Worm (Caenorhabditis elegans) whole organism, L1 larva: ENCODE data around the gene C45G9.9.

Experiments used
- C04F5.9 ChIP-seq: sonication (generic microtip); optimal IDR thresholded peaks from 2 replicates; lab custom pipeline; 2016; ENCODE audit warnings: missing genetic modification characterization, missing compliant biosample characterization
- C16A3.4 ChIP-seq: fragments of 150-350 bp; optimal IDR thresholded peaks from 2 replicates; lab custom pipeline; 2014; ENCODE audit warnings: missing biosample characterization, missing genetic modification characterization
- C34B4.2 ChIP-seq: sonication (generic microtip); optimal IDR thresholded peaks from 2 replicates; lab custom pipeline; 2017; ENCODE audit warnings: mild to moderate bottlenecking, missing genetic modification characterization, missing compliant biosample characterization
- F16B12.6 ChIP-seq: fragments of 150-350 bp; optimal IDR thresholded peaks from 2 replicates; lab custom pipeline; 2014; ENCODE audit warnings: missing biosample characterization, missing genetic modification characterization
- Y116A8C.19 ChIP-seq: sonication (generic microtip); optimal IDR thresholded peaks from 2 replicates; lab custom pipeline; 2016; ENCODE audit warnings: missing compliant biosample characterization, missing genetic modification characterization, borderline replicate concordance
- aha-1 ChIP-seq: fragments of 150-350 bp; optimal IDR thresholded peaks from 2 replicates; lab custom pipeline; 2014; ENCODE audit warnings: missing biosample characterization, missing genetic modification characterization
- alr-1 ChIP-seq: fragments of 200-800 bp; sonication (Bioruptor generic); optimal IDR thresholded peaks from 2 replicates; lab custom pipeline; 2018; ENCODE audit warnings: borderline replicate concordance, mild to moderate bottlenecking, missing genetic modification characterization, missing compliant biosample characterization
- aly-2 ChIP-seq: fragments of 150-350 bp; optimal IDR thresholded peaks from 2 replicates; lab custom pipeline; 2014; ENCODE audit warnings: missing biosample characterization, missing genetic modification characterization
- ceh-88 ChIP-seq: fragments of 200-800 bp; sonication (Bioruptor generic); IDR thresholded peaks from 2 replicates; pipeline ENCODE4 v1.3.6; 2022; ENCODE audit warnings: missing genetic modification characterization, missing compliant biosample characterization
- ceh-90 ChIP-seq: sonication (generic microtip); optimal IDR thresholded peaks from 2 replicates; lab custom pipeline; 2016; ENCODE audit warnings: missing genetic modification characterization, missing compliant biosample characterization
- dpl-1 ChIP-seq, 3 experiments: fragments of 150-350 bp in 2 of 3; sonication (generic microtip) in 1 of 3; optimal IDR thresholded peaks; 2 replicates each; lab custom pipeline; 2014 to 2017; ENCODE audit warnings: missing biosample characterization in 3 of 3, missing genetic modification characterization in 3 of 3, missing genetic modification reagents in 3 of 3
- efl-1 ChIP-seq, 4 experiments: fragments of 150-350 bp; optimal IDR thresholded peaks in 3 of 4; peaks in 1 of 4; 1 replicate in 1 of 4; 2 replicates in 3 of 4; lab custom pipeline; 2014; ENCODE audit warnings: missing biosample characterization in 2 of 4, missing genetic modification characterization in 2 of 4, missing genetic modification reagents in 2 of 4
- egl-13 ChIP-seq: sonication (generic microtip); optimal IDR thresholded peaks from 2 replicates; lab custom pipeline; 2016; ENCODE audit warnings: missing genotype, missing genetic modification reagents, missing genetic modification characterization, missing compliant biosample characterization
- egl-27 ChIP-seq, 2 experiments: fragments of 150-350 bp in 1 of 2; sonication (generic microtip); optimal IDR thresholded peaks; 3 replicates each; lab custom pipeline; 2017 to 2018; ENCODE audit warnings: missing biosample characterization in 2 of 2, missing genetic modification characterization in 2 of 2, missing genetic modification reagents in 2 of 2
- elt-3 ChIP-seq, 6 experiments: fragments of 150-350 bp in 1 of 6; sonication (generic microtip); optimal IDR thresholded peaks; 2 replicates each; lab custom pipeline; 2017 to 2018; ENCODE audit warnings: missing biosample characterization in 6 of 6, missing genetic modification characterization in 6 of 6, inconsistent platforms in 1 of 6
- ets-5 ChIP-seq: fragments of 200-800 bp; sonication (Bioruptor generic); IDR thresholded peaks from 2 replicates; pipeline ENCODE4 v1.3.6; 2022; ENCODE audit warnings: missing genetic modification characterization, missing compliant biosample characterization
- fkh-10 ChIP-seq: sonication (generic microtip); optimal IDR thresholded peaks from 2 replicates; lab custom pipeline; 2017; ENCODE audit warnings: missing biosample characterization, missing genetic modification reagents, missing genetic modification characterization
- fkh-8 ChIP-seq: sonication (generic microtip); optimal IDR thresholded peaks from 2 replicates; lab custom pipeline; 2016; ENCODE audit warnings: mild to moderate bottlenecking, missing genetic modification characterization, missing compliant biosample characterization
- fos-1 ChIP-seq: fragments of 150-350 bp; optimal IDR thresholded peaks from 2 replicates; lab custom pipeline; 2014; ENCODE audit warnings: missing biosample characterization, missing genetic modification characterization
- hlh-4 ChIP-seq: sonication (generic microtip); optimal IDR thresholded peaks from 2 replicates; lab custom pipeline; 2016; ENCODE audit warnings: mild to moderate bottlenecking, missing genetic modification characterization, missing compliant biosample characterization
- irx-1 ChIP-seq: sonication (generic microtip); optimal IDR thresholded peaks from 2 replicates; lab custom pipeline; 2016; ENCODE audit warnings: missing genetic modification characterization, missing compliant biosample characterization
- isw-1 ChIP-seq: fragments of 200-800 bp; sonication (Bioruptor generic); IDR thresholded peaks from 2 replicates; pipeline ENCODE4 v1.3.6; 2022; ENCODE audit warnings: missing genetic modification characterization, missing compliant biosample characterization
- lin-14 ChIP-seq: fragments of 200-800 bp; sonication (Bioruptor generic); optimal IDR thresholded peaks from 2 replicates; lab custom pipeline; 2018; ENCODE audit warnings: mild to moderate bottlenecking, missing genetic modification characterization, moderate library complexity, missing compliant biosample characterization
- lin-15B ChIP-seq: fragments of 150-350 bp; sonication (generic microtip); optimal IDR thresholded peaks from 3 replicates; lab custom pipeline; 2014; ENCODE audit warnings: missing biosample characterization, missing genetic modification characterization
- lin-39 ChIP-seq: fragments of 150-350 bp; optimal IDR thresholded peaks from 2 replicates; lab custom pipeline; 2014; ENCODE audit warnings: missing biosample characterization, missing genetic modification reagents, missing genetic modification characterization
- mdl-1 ChIP-seq, 2 experiments: fragments of 150-350 bp; optimal IDR thresholded peaks; 2 replicates each; lab custom pipeline; 2014 to 2017; ENCODE audit warnings: missing biosample characterization in 2 of 2, missing genetic modification characterization in 2 of 2, inconsistent platforms in 1 of 2
- mef-2 ChIP-seq: fragments of 150-350 bp; optimal IDR thresholded peaks from 2 replicates; lab custom pipeline; 2014; ENCODE audit warnings: missing biosample characterization, missing genetic modification characterization
- nhr-11 ChIP-seq: fragments of 150-350 bp; optimal IDR thresholded peaks from 2 replicates; lab custom pipeline; 2014; ENCODE audit warnings: missing biosample characterization, missing genetic modification characterization
- nhr-19 ChIP-seq: fragments of 200-800 bp; sonication (Bioruptor generic); conservative IDR thresholded peaks from 2 replicates; pipeline ENCODE4 v1.3.6; 2022; ENCODE audit warnings: missing genetic modification characterization, missing compliant biosample characterization
- nhr-20 ChIP-seq: sonication (generic microtip); optimal IDR thresholded peaks from 2 replicates; lab custom pipeline; 2016; ENCODE audit warnings: mild to moderate bottlenecking, missing genetic modification characterization, missing compliant biosample characterization
- nhr-237 ChIP-seq: fragments of 150-350 bp; optimal IDR thresholded peaks from 2 replicates; lab custom pipeline; 2014; ENCODE audit warnings: missing biosample characterization, missing genetic modification characterization
- nhr-47 ChIP-seq: sonication (generic microtip); optimal IDR thresholded peaks from 2 replicates; lab custom pipeline; 2016; ENCODE audit warnings: mild to moderate bottlenecking, missing genetic modification characterization, moderate library complexity, missing compliant biosample characterization
- nhr-71 ChIP-seq: sonication (generic microtip); optimal IDR thresholded peaks from 2 replicates; lab custom pipeline; 2016; ENCODE audit warnings: mild to moderate bottlenecking, missing genetic modification characterization, moderate library complexity, missing compliant biosample characterization
- nhr-76 ChIP-seq: sonication (generic microtip); optimal IDR thresholded peaks from 2 replicates; lab custom pipeline; 2017; ENCODE audit warnings: missing biosample characterization, missing genetic modification characterization
- nhr-77 ChIP-seq: fragments of 150-350 bp; optimal IDR thresholded peaks from 2 replicates; lab custom pipeline; 2014; ENCODE audit warnings: missing biosample characterization, missing genetic modification characterization
- nhr-85 ChIP-seq: sonication (generic microtip); peaks from one replicate; lab custom pipeline; 2016; ENCODE audit warnings: missing genetic modification characterization, inconsistent platforms, missing compliant biosample characterization
- pax-3 ChIP-seq: fragments of 200-800 bp; sonication (Bioruptor generic); optimal IDR thresholded peaks from 2 replicates; lab custom pipeline; 2018; ENCODE audit warnings: mild to moderate bottlenecking, missing genetic modification characterization, moderate library complexity, missing compliant biosample characterization
- pqm-1 ChIP-seq: sonication (generic microtip); optimal IDR thresholded peaks from 3 replicates; lab custom pipeline; 2017; ENCODE audit warnings: missing biosample characterization, missing genetic modification characterization
- rnt-1 ChIP-seq: sonication (generic microtip); optimal IDR thresholded peaks from 2 replicates; lab custom pipeline; 2016; ENCODE audit warnings: mild to moderate bottlenecking, missing genetic modification characterization, moderate library complexity, missing compliant biosample characterization
- skn-1 ChIP-seq: fragments of 150-350 bp; optimal IDR thresholded peaks from 2 replicates; lab custom pipeline; 2014; ENCODE audit warnings: missing biosample characterization, missing genetic modification characterization
- snpc-4 ChIP-seq: fragments of 150-350 bp; optimal IDR thresholded peaks from 2 replicates; lab custom pipeline; 2014; ENCODE audit warnings: missing biosample characterization, missing genetic modification characterization
- snu-23 ChIP-seq: sonication (generic microtip); optimal IDR thresholded peaks from 2 replicates; lab custom pipeline; 2016; ENCODE audit warnings: missing genetic modification characterization, missing compliant biosample characterization
- sox-4 ChIP-seq: sonication (generic microtip); optimal IDR thresholded peaks from 2 replicates; lab custom pipeline; 2016; ENCODE audit warnings: missing genetic modification characterization, missing compliant biosample characterization
- sup-37 ChIP-seq: fragments of 200-800 bp; sonication (Bioruptor generic); optimal IDR thresholded peaks from 2 replicates; lab custom pipeline; 2018; ENCODE audit warnings: mild to moderate bottlenecking, missing genetic modification characterization, missing compliant biosample characterization
- swsn-7 ChIP-seq: sonication (generic microtip); optimal IDR thresholded peaks from 2 replicates; lab custom pipeline; 2016; ENCODE audit warnings: missing genetic modification characterization, missing compliant biosample characterization
- tbx-2 ChIP-seq: sonication (generic microtip); optimal IDR thresholded peaks from 2 replicates; lab custom pipeline; 2016; ENCODE audit warnings: missing genetic modification characterization, missing compliant biosample characterization
- tlp-1 ChIP-seq: fragments of 150-350 bp; optimal IDR thresholded peaks from 2 replicates; lab custom pipeline; 2014; ENCODE audit warnings: missing biosample characterization, missing genetic modification characterization
- unc-130 ChIP-seq: fragments of 150-350 bp; optimal IDR thresholded peaks from 2 replicates; lab custom pipeline; 2017; ENCODE audit warnings: missing biosample characterization, missing genetic modification characterization, inconsistent platforms
- unc-30 ChIP-seq: sonication (generic microtip); optimal IDR thresholded peaks from 2 replicates; lab custom pipeline; 2017; ENCODE audit warnings: missing biosample characterization, missing genetic modification characterization
- vab-15 ChIP-seq: sonication (generic microtip); optimal IDR thresholded peaks from 2 replicates; lab custom pipeline; 2017; ENCODE audit warnings: missing genotype, mild to moderate bottlenecking, missing genetic modification characterization, missing compliant biosample characterization
- zag-1 ChIP-seq: fragments of 150-350 bp; optimal IDR thresholded peaks from 2 replicates; lab custom pipeline; 2014; ENCODE audit warnings: missing biosample characterization, missing genetic modification characterization
- ztf-11 ChIP-seq, 2 experiments: sonication (generic microtip); optimal IDR thresholded peaks; 2 replicates each; lab custom pipeline; 2016 to 2017; ENCODE audit warnings: missing genetic modification characterization in 2 of 2, missing biosample characterization in 1 of 2, missing compliant biosample characterization in 1 of 2
- ztf-4 ChIP-seq: fragments of 150-350 bp; optimal IDR thresholded peaks from 2 replicates; lab custom pipeline; 2014; ENCODE audit warnings: missing biosample characterization, missing genetic modification characterization

C45G9.9 gene

DNA sequence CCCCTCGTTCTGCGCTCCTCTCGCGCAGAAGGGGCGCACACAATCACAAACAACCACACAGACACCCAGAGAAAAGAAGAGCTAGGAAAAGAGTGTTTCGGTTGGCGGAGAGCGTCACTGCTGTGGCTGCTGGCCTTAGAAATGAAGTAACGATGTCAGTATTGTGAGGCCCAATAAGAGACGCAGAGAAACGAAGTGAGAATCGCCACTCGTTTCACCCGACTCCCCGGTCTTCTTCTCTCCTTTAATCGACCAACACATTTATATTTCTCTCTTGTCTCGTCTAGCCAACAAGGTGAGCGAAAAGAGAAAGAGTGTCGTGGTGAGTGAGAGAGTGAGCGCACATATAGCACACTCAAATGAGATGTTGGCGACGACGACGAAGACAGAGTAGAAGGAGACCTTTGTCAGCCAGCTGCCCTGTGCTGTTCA lies 41.7 kb downstream of the C45G9.9 start:
- peak in 3 of 6 experiments; percentile 41 to 64 (median 54) for TF ChIP-seq elt-3 (tag; optimal IDR thresholded peaks at IDR 0.05; lab: Kevin White, UChicago)
- TF ChIP-seq pax-3 (tag; lab: Kevin White, UChicago): no peak
- peak; percentile 86 for TF ChIP-seq nhr-20 (tag; lab: Kevin White, UChicago)
- no peak for TF ChIP-seq Y116A8C.19 (tag; lab: Kevin White, UChicago)
- peak; percentile 73 for TF ChIP-seq ztf-4 (tag; lab: Kevin White, UChicago)
- TF ChIP-seq nhr-11 (tag; lab: Kevin White, UChicago): peak; percentile 37
- TF ChIP-seq egl-27 (tag; optimal IDR thresholded peaks at IDR 0.05; lab: Kevin White, UChicago): peak in 1 of 2 experiments; percentile 82
- peak; percentile 88 for TF ChIP-seq nhr-47
- TF ChIP-seq nhr-19 (GFP tag; lab: Robert Waterston, UW): peak; percentile 84
- TF ChIP-seq hlh-4 (tag; lab: Kevin White, UChicago): no peak
- TF ChIP-seq aly-2 (tag; lab: Kevin White, UChicago): peak; percentile 86
- peak; percentile 74 for TF ChIP-seq nhr-237 (tag; lab: Kevin White, UChicago)
- TF ChIP-seq fos-1 (tag; lab: Kevin White, UChicago): peak; percentile 88
- peak in 1 of 2 experiments; percentile 84 for TF ChIP-seq mdl-1 (tag; optimal IDR thresholded peaks at IDR 0.05; lab: Kevin White, UChicago)
- TF ChIP-seq lin-15B (tag; lab: Kevin White, UChicago): peak; percentile 45
- peak; percentile 55; the same call in 1 of the 2 replicates for TF ChIP-seq ceh-88
- peak; percentile 71 for TF ChIP-seq rnt-1 (tag; lab: Kevin White, UChicago)
- peak; percentile 94 for TF ChIP-seq nhr-71
- no peak for TF ChIP-seq unc-30 (tag; lab: Kevin White, UChicago)
- TF ChIP-seq F16B12.6 (tag; lab: Kevin White, UChicago): peak; percentile 13
- TF ChIP-seq aha-1: no peak
- TF ChIP-seq egl-13 (tag; lab: Kevin White, UChicago): peak; percentile 75
- TF ChIP-seq C16A3.4 (tag; lab: Kevin White, UChicago): peak; percentile 80
- TF ChIP-seq unc-130 (tag; lab: Kevin White, UChicago): peak; percentile 48
- TF ChIP-seq sox-4 (tag; lab: Kevin White, UChicago): peak; percentile 54
- peak; percentile 32 for TF ChIP-seq sup-37 (GFP tag; lab: Kevin White, UChicago)
- TF ChIP-seq isw-1 (GFP tag; lab: Robert Waterston, UW): peak; percentile 75
- TF ChIP-seq lin-14 (GFP tag; lab: Kevin White, UChicago): peak; percentile 98
- peak; percentile 92 for TF ChIP-seq fkh-10 (GFP tag; lab: Kevin White, UChicago)
- TF ChIP-seq tlp-1: no peak
- TF ChIP-seq vab-15 (tag; lab: Kevin White, UChicago): peak; percentile 22
- TF ChIP-seq swsn-7 (tag; lab: Kevin White, UChicago): peak; percentile 89
- peak; percentile 59 for TF ChIP-seq irx-1 (tag; lab: Kevin White, UChicago)
- TF ChIP-seq ztf-11 (tag; optimal IDR thresholded peaks at IDR 0.05; lab: Kevin White, UChicago): peak in 1 of 2 experiments; percentile 81
- peak; percentile 96 for TF ChIP-seq snu-23 (GFP tag; lab: Kevin White, UChicago)
- TF ChIP-seq pqm-1: no peak
- peak; percentile 92 for TF ChIP-seq nhr-77 (tag; lab: Kevin White, UChicago)
- no peak for TF ChIP-seq alr-1 (tag; lab: Kevin White, UChicago)
- peak; percentile 86 for TF ChIP-seq skn-1 (tag; lab: Kevin White, UChicago)
- no peak for TF ChIP-seq nhr-76
- TF ChIP-seq C34B4.2: no peak
- peak; percentile 81 to 82 for TF ChIP-seq efl-1 (optimal IDR thresholded peaks at IDR 0.05; lab: Kevin White, UChicago)
- peak; percentile 54 to 95 for TF ChIP-seq efl-1 (GFP tag; optimal IDR thresholded peaks at IDR 0.05 in 1 of 2; lab: Kevin White, UChicago)
- TF ChIP-seq mef-2 (tag; lab: Kevin White, UChicago): peak; percentile 73
- peak; percentile 53 for TF ChIP-seq lin-39 (tag; lab: Kevin White, UChicago)
- peak; percentile 90 for TF ChIP-seq fkh-8 (tag; lab: Kevin White, UChicago)
- TF ChIP-seq nhr-85 (tag; lab: Kevin White, UChicago): peak; percentile 84
- TF ChIP-seq zag-1: peak; percentile 77
- TF ChIP-seq ceh-90 (tag; lab: Kevin White, UChicago): no peak
- peak; percentile 75 for TF ChIP-seq snpc-4 (tag; lab: Kevin White, UChicago)
- peak; percentile 24 for TF ChIP-seq C04F5.9 (tag; lab: Kevin White, UChicago)
- TF ChIP-seq dpl-1 (GFP tag; optimal IDR thresholded peaks at IDR 0.05; lab: Kevin White, UChicago): peak; percentile 65 to 69 (median 65)
- TF ChIP-seq ets-5: no peak
- TF ChIP-seq tbx-2 (tag; lab: Kevin White, UChicago): peak; percentile 96
